Worm (Caenorhabditis elegans) whole organism, late embryonic: Measurements from ENCODE around the gene T04A6.3.
"Not testable (repeated sequence)": the region's sequence is repeated elsewhere in the genome, so short reads cannot be mapped to it uniquely, and the experiment has no call there.

ENCODE experiments used
- K02D7.2 ChIP-seq: sonication (generic microtip); optimal IDR thresholded peaks from 2 replicates; lab custom pipeline; 2017; ENCODE audit warnings: mild to moderate bottlenecking, missing genetic modification characterization, missing compliant biosample characterization
- K09A11.1 ChIP-seq: sonication (generic microtip); optimal IDR thresholded peaks from 2 replicates; lab custom pipeline; 2017; ENCODE audit warnings: antibody characterized with exemption, mild to moderate bottlenecking, missing genetic modification characterization, missing compliant biosample characterization; ENCODE audit not compliant: insufficient read depth
- T23F11.4 ChIP-seq: fragments of 200-800 bp; sonication (Bioruptor generic); optimal IDR thresholded peaks from 2 replicates; lab custom pipeline; 2018; ENCODE audit warnings: mild to moderate bottlenecking, missing genetic modification characterization, missing compliant biosample characterization
- Y22D7AL.16 ChIP-seq: sonication (generic microtip); optimal IDR thresholded peaks from 2 replicates; lab custom pipeline; 2016; ENCODE audit warnings: missing genetic modification characterization, missing compliant biosample characterization
- ceh-14 ChIP-seq: sonication (generic microtip); optimal IDR thresholded peaks from 2 replicates; lab custom pipeline; 2016; ENCODE audit warnings: missing genotype, missing genetic modification characterization, missing compliant biosample characterization
- ceh-31 ChIP-seq: sonication (generic microtip); optimal IDR thresholded peaks from 2 replicates; lab custom pipeline; 2016; ENCODE audit warnings: missing genetic modification characterization, missing compliant biosample characterization
- ceh-48 ChIP-seq: sonication (generic microtip); optimal IDR thresholded peaks from 2 replicates; lab custom pipeline; 2016; ENCODE audit warnings: missing genetic modification characterization, inconsistent platforms, missing compliant biosample characterization
- ceh-6 ChIP-seq: fragments of 200-800 bp; sonication (Bioruptor generic); optimal IDR thresholded peaks from 2 replicates; lab custom pipeline; 2018; ENCODE audit warnings: mild to moderate bottlenecking, missing genetic modification characterization, missing compliant biosample characterization
- ceh-9 ChIP-seq: sonication (generic microtip); optimal IDR thresholded peaks from 2 replicates; lab custom pipeline; 2016; ENCODE audit warnings: mild to moderate bottlenecking, missing genetic modification characterization, inconsistent platforms, missing compliant biosample characterization
- che-1 ChIP-seq: sonication (generic microtip); optimal IDR thresholded peaks from 2 replicates; lab custom pipeline; 2016; ENCODE audit warnings: mild to moderate bottlenecking, missing genetic modification characterization, missing compliant biosample characterization
- dve-1 ChIP-seq: sonication (generic microtip); optimal IDR thresholded peaks from 2 replicates; lab custom pipeline; 2017; ENCODE audit warnings: antibody characterized with exemption, mild to moderate bottlenecking, missing genetic modification characterization, missing compliant biosample characterization
- ets-4 ChIP-seq: sonication (generic microtip); optimal IDR thresholded peaks from 2 replicates; lab custom pipeline; 2016; ENCODE audit warnings: missing genetic modification characterization, missing compliant biosample characterization
- eyg-1 ChIP-seq: sonication (generic microtip); optimal IDR thresholded peaks from 2 replicates; lab custom pipeline; 2016; ENCODE audit warnings: missing genotype, missing genetic modification characterization, missing compliant biosample characterization
- fkh-10 ChIP-seq: fragments of 150-350 bp; optimal IDR thresholded peaks from 2 replicates; lab custom pipeline; 2014; ENCODE audit warnings: missing biosample characterization, missing genetic modification reagents, missing genetic modification characterization
- fkh-6 ChIP-seq: sonication (generic microtip); optimal IDR thresholded peaks from 2 replicates; lab custom pipeline; 2016; ENCODE audit warnings: missing genetic modification characterization, missing compliant biosample characterization
- hlh-13 ChIP-seq: fragments of 200-800 bp; sonication (Bioruptor generic); optimal IDR thresholded peaks from 2 replicates; lab custom pipeline; 2018; ENCODE audit warnings: mild to moderate bottlenecking, missing genetic modification characterization, missing compliant biosample characterization
- hlh-30 ChIP-seq: sonication (generic microtip); optimal IDR thresholded peaks from 2 replicates; lab custom pipeline; 2017; ENCODE audit warnings: antibody characterized with exemption, missing genetic modification characterization, missing compliant biosample characterization; ENCODE audit not compliant: insufficient read depth
- mec-3 ChIP-seq: sonication (generic microtip); optimal IDR thresholded peaks from 2 replicates; lab custom pipeline; 2016; ENCODE audit warnings: borderline replicate concordance, missing genetic modification characterization, missing compliant biosample characterization
- nfya-1 ChIP-seq: sonication (generic microtip); optimal IDR thresholded peaks from 2 replicates; lab custom pipeline; 2017; ENCODE audit warnings: missing genetic modification characterization, mild to moderate bottlenecking, missing compliant biosample characterization, antibody characterized with exemption, moderate library complexity
- nhr-232 ChIP-seq: sonication (generic microtip); optimal IDR thresholded peaks from 2 replicates; lab custom pipeline; 2016; ENCODE audit warnings: missing genetic modification characterization, missing compliant biosample characterization
- npax-4 ChIP-seq: sonication (generic microtip); optimal IDR thresholded peaks from 2 replicates; lab custom pipeline; 2016; ENCODE audit warnings: missing genetic modification characterization, missing compliant biosample characterization
- pax-1 ChIP-seq: fragments of 150-350 bp; optimal IDR thresholded peaks from 2 replicates; lab custom pipeline; 2014; ENCODE audit warnings: missing biosample characterization, missing genetic modification characterization
- pha-2 ChIP-seq: sonication (generic microtip); optimal IDR thresholded peaks from 2 replicates; lab custom pipeline; 2017; ENCODE audit warnings: mild to moderate bottlenecking, missing genetic modification characterization, missing compliant biosample characterization
- pha-4 ChIP-seq: fragments of 150-350 bp; optimal IDR thresholded peaks from 2 replicates; lab custom pipeline; 2018; ENCODE audit warnings: missing biosample characterization, missing genetic modification reagents, missing genetic modification characterization
- pqm-1 ChIP-seq: sonication (generic microtip); optimal IDR thresholded peaks from 2 replicates; lab custom pipeline; 2016; ENCODE audit warnings: missing genetic modification characterization, missing compliant biosample characterization
- ref-2 ChIP-seq: sonication (generic microtip); optimal IDR thresholded peaks from 2 replicates; lab custom pipeline; 2016; ENCODE audit warnings: missing genetic modification characterization, missing compliant biosample characterization
- rnt-1 ChIP-seq: sonication (generic microtip); optimal IDR thresholded peaks from 2 replicates; lab custom pipeline; 2016; ENCODE audit warnings: missing genetic modification characterization, missing compliant biosample characterization
- unc-42 ChIP-seq: sonication (generic microtip); optimal IDR thresholded peaks from 2 replicates; lab custom pipeline; 2016; ENCODE audit warnings: missing genotype, missing genetic modification characterization, missing compliant biosample characterization

Gene T04A6.3

DNA sequence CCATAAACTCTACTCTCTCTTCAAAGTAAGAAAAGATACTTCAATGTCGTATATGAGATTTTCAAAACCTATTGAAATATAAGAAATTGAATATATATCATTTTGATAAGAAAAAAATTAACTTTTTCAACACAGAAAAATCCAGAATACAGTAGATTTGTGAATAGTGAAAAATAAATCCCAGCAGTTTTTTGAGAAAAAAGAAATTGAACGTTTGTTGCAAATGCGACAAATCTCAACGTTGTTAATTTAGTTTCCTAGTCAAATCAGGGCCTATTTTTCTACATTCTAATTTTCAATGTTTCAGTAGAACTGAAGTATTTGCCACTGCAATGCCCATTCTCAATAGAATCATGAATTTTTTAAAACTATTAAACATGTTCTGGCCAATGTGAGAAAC lies 6.4 kb upstream of the T04A6.3 start, which contains the start of gene T04A6.2:
T04A6.2 (plus strand) TSS at position 301 of the 400 bp plus-strand sequence.
- TF ChIP-seq T23F11.4 (GFP tag; lab: Kevin White, UChicago) (no peak), fkh-6 (tag; lab: Kevin White, UChicago) (no peak), fkh-10 (GFP tag; lab: Kevin White, UChicago) (no peak), nhr-232 (tag; lab: Kevin White, UChicago) (no peak), K02D7.2 (tag; lab: Kevin White, UChicago) (no peak), ceh-14 (no peak), hlh-30 (no peak), pha-2 (no peak), ref-2 (tag; lab: Kevin White, UChicago) (no peak), nfya-1 (tag; lab: Kevin White, UChicago) (no peak)
- TF ChIP-seq, all 69 proteins: peak for 0

DNA sequence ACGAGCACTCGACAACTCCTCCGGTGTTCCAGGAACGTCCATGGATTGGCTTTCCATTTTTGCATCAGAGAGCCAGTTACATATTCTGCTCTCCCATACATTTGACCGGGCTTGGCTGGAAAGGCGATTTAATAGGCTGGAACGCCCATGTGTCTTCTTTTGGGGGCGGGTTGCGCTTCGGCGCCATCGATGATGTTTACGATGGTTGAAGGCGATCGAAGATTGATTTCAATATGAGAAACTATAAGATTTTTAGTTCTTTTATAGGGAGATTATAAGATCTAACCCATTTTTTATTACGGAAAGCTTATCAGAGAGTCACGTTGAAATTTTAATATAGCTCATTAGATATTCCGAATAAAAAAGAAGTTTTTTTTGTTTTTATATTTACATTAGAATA lies 1.0 kb upstream of the T04A6.3 start, which contains the start of gene nsph-4.3:
nsph-4.3 (minus strand) TSS at position 101 of the 400 bp plus-strand sequence.
- TF ChIP-seq ceh-31 (tag; lab: Kevin White, UChicago) (no peak), nhr-232 (tag; lab: Kevin White, UChicago) (no peak), pqm-1 (tag; lab: Kevin White, UChicago) (no peak), ceh-14 (no peak), ceh-9 (tag; lab: Kevin White, UChicago) (no peak), ceh-6 (GFP tag; lab: Kevin White, UChicago) (no peak), hlh-30 (no peak), hlh-13 (GFP tag; lab: Kevin White, UChicago) (no peak), Y22D7AL.16 (tag; lab: Kevin White, UChicago) (no peak), che-1 (tag; lab: Kevin White, UChicago) (no peak), fkh-10 (GFP tag; lab: Kevin White, UChicago) (no peak), mec-3 (tag; lab: Kevin White, UChicago) (no peak), npax-4 (tag; lab: Kevin White, UChicago) (no peak)

DNA sequence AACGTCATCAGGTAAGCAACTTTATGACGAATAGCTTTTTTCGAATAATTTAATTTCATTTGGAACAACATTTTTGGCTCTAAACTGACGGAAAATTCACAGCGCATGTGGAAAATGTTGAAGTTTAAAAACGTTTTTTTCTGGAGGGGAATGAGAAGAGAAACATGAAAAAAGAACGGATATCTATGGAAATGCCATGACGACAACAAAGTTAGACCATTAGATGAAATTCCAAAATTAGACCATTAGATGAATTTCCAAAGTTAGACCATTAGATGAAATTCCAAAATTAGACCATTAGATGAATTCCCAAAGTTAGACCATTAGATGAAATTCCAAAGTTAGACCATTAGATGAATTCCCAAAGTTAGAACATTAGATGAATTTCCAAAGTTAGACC lies 13.6 kb downstream of the T04A6.3 start, which contains the start of gene Y80D4G.2:
Y80D4G.2 (minus strand) TSS at position 101 of the 400 bp plus-strand sequence.
- TF ChIP-seq K09A11.1, nfya-1, unc-42 (tag; lab: Kevin White, UChicago): not testable (repeated sequence)
- TF ChIP-seq, all 69 proteins: peak for 0; not testable (repeated sequence) for 69

DNA sequence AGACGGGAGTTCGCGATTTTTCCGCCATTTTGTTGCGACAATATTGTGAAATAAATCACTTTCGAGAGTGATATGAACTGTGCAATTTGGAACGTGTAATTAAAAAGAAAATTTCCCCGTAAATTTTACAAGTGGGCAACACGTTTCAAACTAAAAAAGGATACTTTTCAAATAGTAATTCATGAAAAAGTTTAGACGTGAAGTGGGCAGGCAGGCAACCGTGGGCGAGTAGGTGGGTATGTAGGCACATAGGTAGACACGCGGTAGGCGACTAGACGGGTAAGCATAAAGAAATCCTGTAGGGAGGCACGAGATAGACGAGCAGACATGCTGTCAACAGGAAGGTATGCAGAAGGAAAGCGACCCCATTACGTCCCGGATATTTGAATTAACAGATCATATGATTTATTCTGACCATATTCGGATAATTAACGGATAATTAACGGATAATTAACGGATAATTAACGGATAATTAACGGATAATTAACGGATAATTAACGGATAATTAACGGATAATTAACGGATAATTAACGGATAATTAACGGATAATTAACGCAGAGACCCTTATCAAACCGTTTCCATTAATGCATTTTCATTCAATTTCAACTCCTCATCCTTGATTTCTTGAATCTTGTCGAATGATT lies 14.7 kb downstream of the T04A6.3 start, which contains the start of gene R13A5.11:
R13A5.11 (minus strand) TSS at position 51 of the 644 bp plus-strand sequence.
- TF ChIP-seq dve-1 (tag; lab: Kevin White, UChicago) (peak; percentile 99), unc-42 (tag; lab: Kevin White, UChicago) (peak; percentile 19), pax-1 (tag; lab: Kevin White, UChicago) (no peak)

DNA sequence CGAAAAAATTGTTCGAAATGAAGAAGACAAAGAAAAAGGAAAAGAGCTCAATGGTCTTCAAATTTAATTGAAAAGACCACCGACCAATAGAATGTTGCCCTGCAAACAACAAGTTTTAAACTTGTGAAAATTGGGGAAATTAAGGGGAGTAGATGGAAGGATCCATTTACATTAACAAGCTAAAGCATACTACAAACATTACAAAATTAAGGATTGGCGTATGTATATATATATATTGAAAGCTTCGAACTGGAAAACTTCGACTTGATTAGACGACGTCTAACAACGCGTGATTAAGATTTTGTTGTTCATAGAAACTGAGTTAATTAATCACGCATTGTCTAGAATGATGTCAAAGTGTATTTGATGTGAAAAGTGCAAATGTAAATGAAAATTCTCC lies 19.9 kb downstream of the T04A6.3 start, which contains the start of gene R13A5.15:
R13A5.15 (minus strand) TSS at position 101 of the 400 bp plus-strand sequence.
- no peak for TF ChIP-seq eyg-1 (tag; lab: Kevin White, UChicago)
- no peak for TF ChIP-seq fkh-10 (GFP tag; lab: Kevin White, UChicago)
- no peak for TF ChIP-seq ceh-48 (tag; lab: Kevin White, UChicago)
- TF ChIP-seq npax-4 (tag; lab: Kevin White, UChicago), result no peak
- no peak for TF ChIP-seq ets-4 (tag; lab: Kevin White, UChicago)
- TF ChIP-seq ceh-14, result no peak
- TF ChIP-seq Y22D7AL.16 (tag; lab: Kevin White, UChicago), result no peak
- no peak for TF ChIP-seq ceh-6 (GFP tag; lab: Kevin White, UChicago)
- TF ChIP-seq dve-1 (tag; lab: Kevin White, UChicago), result no peak
- TF ChIP-seq T23F11.4 (GFP tag; lab: Kevin White, UChicago), result no peak
- no peak for TF ChIP-seq rnt-1 (tag; lab: Kevin White, UChicago)
- no peak for TF ChIP-seq pha-4 (tag; lab: Kevin White, UChicago)
- TF ChIP-seq, all 69 proteins: peak for 0
